Fruit fly (Drosophila melanogaster) whole organism, embryonic: Measurements from ENCODE around the gene CG14837.

Experiments
- Abd-B ChIP-seq: fragments of 200-800 bp; sonication (Bioruptor generic); optimal IDR thresholded peaks from 2 replicates; lab custom pipeline; 2018; ENCODE audit warnings: missing biosample characterization, mild to moderate bottlenecking, missing genetic modification characterization, moderate library complexity
- Atf-2 ChIP-seq: fragments of 200-800 bp; sonication (Bioruptor generic); optimal IDR thresholded peaks from 2 replicates; lab custom pipeline; 2016; ENCODE audit warnings: missing biosample characterization, missing genetic modification characterization
- Awh ChIP-seq: fragments of 200-800 bp; sonication (Bioruptor generic); IDR thresholded peaks from 2 replicates; pipeline ENCODE4, ENCODE4 v1.3.6; 2022; ENCODE audit warnings: missing biosample characterization, missing genetic modification characterization
- BtbVII ChIP-seq: fragments of 200-800 bp; sonication (Bioruptor generic); optimal IDR thresholded peaks from 3 replicates; lab custom pipeline; 2017; ENCODE audit warnings: missing biosample characterization, mild to moderate bottlenecking, missing genetic modification characterization
- CG10431 ChIP-seq: fragments of 200-800 bp; sonication (Bioruptor generic); optimal IDR thresholded peaks from 3 replicates; lab custom pipeline; 2018; ENCODE audit warnings: missing biosample characterization, mild to moderate bottlenecking, missing genetic modification characterization
- CG11560 ChIP-seq: fragments of 200-800 bp; sonication (Bioruptor generic); IDR thresholded peaks from 3 replicates; pipeline ENCODE4 v1.3.6; 2022; ENCODE audit warnings: missing biosample characterization, missing genetic modification characterization
- CG13424 ChIP-seq: fragments of 200-800 bp; sonication (Bioruptor generic); optimal IDR thresholded peaks from 2 replicates; lab custom pipeline; 2019; ENCODE audit warnings: missing biosample characterization, mild to moderate bottlenecking, missing genetic modification characterization, moderate library complexity
- CG13624 ChIP-seq: fragments of 200-800 bp; sonication (Bioruptor generic); optimal IDR thresholded peaks from 2 replicates; lab custom pipeline; 2016; ENCODE audit warnings: missing biosample characterization, missing genetic modification characterization
- CG1602 ChIP-seq: fragments of 200-800 bp; sonication (Bioruptor generic); optimal IDR thresholded peaks from 3 replicates; lab custom pipeline; 2016; ENCODE audit warnings: missing biosample characterization, missing genetic modification characterization
- CG16813 ChIP-seq: fragments of 200-800 bp; sonication (Bioruptor generic); IDR thresholded peaks from 3 replicates; pipeline ENCODE4 v1.3.6; 2022; ENCODE audit warnings: missing biosample characterization, missing genetic modification characterization; ENCODE audit not compliant: partially characterized antibody
- CG16863 ChIP-seq: fragments of 200-800 bp; sonication (Bioruptor generic); optimal IDR thresholded peaks from 3 replicates; lab custom pipeline; 2016; ENCODE audit warnings: missing biosample characterization, missing genetic modification characterization
- CG17328 ChIP-seq: fragments of 200-800 bp; sonication (Bioruptor generic); IDR thresholded peaks from 2 replicates; pipeline ENCODE4 v1.3.6; 2022; ENCODE audit warnings: missing biosample characterization, missing genetic modification characterization
- CG17802 ChIP-seq: fragments of 200-800 bp; sonication (Bioruptor generic); optimal IDR thresholded peaks from 2 replicates; lab custom pipeline; 2018; ENCODE audit warnings: missing biosample characterization, mild to moderate bottlenecking, missing genetic modification characterization, moderate library complexity
- CG17829 ChIP-seq: fragments of 200-800 bp; optimal IDR thresholded peaks from 2 replicates; lab custom pipeline; 2019; ENCODE audit warnings: missing biosample characterization, mild to moderate bottlenecking, missing genetic modification characterization, moderate library complexity
- CG2120 ChIP-seq: fragments of 200-800 bp; sonication (Bioruptor generic); optimal IDR thresholded peaks from 3 replicates; lab custom pipeline; 2016; ENCODE audit warnings: missing biosample characterization, missing genetic modification characterization
- CG2199 ChIP-seq: fragments of 200-800 bp; sonication (Bioruptor generic); IDR thresholded peaks from 3 replicates; pipeline ENCODE4 v1.3.6; 2022; ENCODE audit warnings: missing biosample characterization, missing genetic modification characterization
- CG2712 ChIP-seq: fragments of 200-800 bp; optimal IDR thresholded peaks from 3 replicates; lab custom pipeline; 2019; ENCODE audit warnings: missing biosample characterization, mild to moderate bottlenecking, missing genetic modification characterization, moderate library complexity
- CG3163 ChIP-seq: fragments of 200-800 bp; sonication (Bioruptor generic); optimal IDR thresholded peaks from 3 replicates; lab custom pipeline; 2016; ENCODE audit warnings: missing biosample characterization, missing genetic modification characterization
- CG32772 ChIP-seq: fragments of 200-800 bp; sonication (Bioruptor generic); IDR thresholded peaks from 2 replicates; pipeline ENCODE4 v1.3.6; 2022; ENCODE audit warnings: missing biosample characterization, missing genetic modification characterization
- CG43689 ChIP-seq: fragments of 200-800 bp; sonication (Bioruptor generic); IDR thresholded peaks from 2 replicates; pipeline ENCODE4 v1.3.6; 2022; ENCODE audit warnings: missing biosample characterization, missing genetic modification characterization
- CG6791 ChIP-seq: fragments of 200-800 bp; sonication (Bioruptor generic); IDR thresholded peaks from 3 replicates; pipeline ENCODE4 v1.3.6; 2022; ENCODE audit warnings: missing biosample characterization, missing genetic modification characterization; ENCODE audit not compliant: partially characterized antibody
- CG7556 ChIP-seq: fragments of 200-800 bp; sonication (Bioruptor generic); optimal IDR thresholded peaks from 2 replicates; lab custom pipeline; 2017; ENCODE audit warnings: missing biosample characterization, mild to moderate bottlenecking, missing genetic modification characterization
- CG8281 ChIP-seq: fragments of 200-800 bp; sonication (Bioruptor generic); optimal IDR thresholded peaks from 2 replicates; lab custom pipeline; 2018; ENCODE audit warnings: missing biosample characterization, mild to moderate bottlenecking, missing genetic modification characterization, moderate library complexity
- CG8924 ChIP-seq: fragments of 200-800 bp; optimal IDR thresholded peaks from 3 replicates; lab custom pipeline; 2019; ENCODE audit warnings: missing biosample characterization, mild to moderate bottlenecking, missing genetic modification characterization, moderate library complexity
- CG8944 ChIP-seq: fragments of 200-800 bp; sonication (Bioruptor generic); optimal IDR thresholded peaks from 3 replicates; lab custom pipeline; 2016; ENCODE audit warnings: missing biosample characterization, missing genetic modification characterization
- CG9797 ChIP-seq: fragments of 200-800 bp; sonication (Bioruptor generic); optimal IDR thresholded peaks from 3 replicates; lab custom pipeline; 2018; ENCODE audit warnings: missing biosample characterization, mild to moderate bottlenecking, missing genetic modification characterization
- CTCF ChIP-seq: fragments of 200-800 bp; sonication (Bioruptor generic); optimal IDR thresholded peaks from 2 replicates; lab custom pipeline; 2017; ENCODE audit warnings: missing biosample characterization, mild to moderate bottlenecking, missing genetic modification characterization, moderate library complexity
- Chrac-16 ChIP-seq: fragments of 200-800 bp; sonication (Bioruptor generic); optimal IDR thresholded peaks from 3 replicates; lab custom pipeline; 2016; ENCODE audit warnings: missing biosample characterization, missing genetic modification characterization
- Dad ChIP-seq: fragments of 200-800 bp; sonication (Bioruptor generic); optimal IDR thresholded peaks from 3 replicates; lab custom pipeline; 2016; ENCODE audit warnings: missing biosample characterization, missing genetic modification characterization
- Gsc ChIP-seq: fragments of 200-800 bp; sonication (Bioruptor generic); IDR thresholded peaks from 2 replicates; pipeline ENCODE4 v1.3.6; 2022; ENCODE audit warnings: missing biosample characterization, missing genetic modification characterization
- Hr51 ChIP-seq, 2 experiments: fragments of 200-800 bp; sonication (Bioruptor generic); optimal IDR thresholded peaks; 2 replicates in 1 of 2; 3 replicates in 1 of 2; lab custom pipeline; 2016 to 2018; ENCODE audit warnings: missing biosample characterization in 2 of 2, missing genetic modification characterization in 2 of 2, mild to moderate bottlenecking in 1 of 2, moderate library complexity in 1 of 2
- Oaz ChIP-seq: fragments of 200-800 bp; sonication (Bioruptor generic); IDR thresholded peaks from 2 replicates; pipeline ENCODE4 v1.3.6; 2022; ENCODE audit warnings: missing biosample characterization, missing genetic modification characterization
- Pdp1 ChIP-seq, 2 experiments: fragments of 200-800 bp; sonication (Bioruptor generic); optimal IDR thresholded peaks; 3 replicates each; lab custom pipeline; 2016; ENCODE audit warnings: missing biosample characterization in 2 of 2, missing genetic modification characterization in 2 of 2, mild to moderate bottlenecking in 1 of 2, moderate library complexity in 1 of 2
- Scr ChIP-seq: fragments of 200-800 bp; sonication (Bioruptor generic); IDR thresholded peaks from 2 replicates; pipeline ENCODE4 v1.3.6; 2022; ENCODE audit warnings: missing biosample characterization, missing genetic modification characterization; ENCODE audit not compliant: partially characterized antibody
- Ssrp ChIP-seq: fragments of 200-800 bp; sonication (Bioruptor generic); optimal IDR thresholded peaks from 2 replicates; lab custom pipeline; 2018; ENCODE audit warnings: missing biosample characterization, mild to moderate bottlenecking, missing genetic modification characterization, moderate library complexity
- Xbp1 ChIP-seq: fragments of 200-800 bp; sonication (Bioruptor generic); optimal IDR thresholded peaks from 3 replicates; lab custom pipeline; 2016; ENCODE audit warnings: missing biosample characterization, mild to moderate bottlenecking, missing genetic modification characterization
- ato ChIP-seq: fragments of 200-800 bp; sonication (Bioruptor generic); IDR thresholded peaks from 2 replicates; pipeline ENCODE4 v1.3.6; 2022; ENCODE audit warnings: missing biosample characterization, missing genetic modification characterization; ENCODE audit not compliant: partially characterized antibody
- dmrt99B ChIP-seq: fragments of 200-800 bp; sonication (Bioruptor generic); optimal IDR thresholded peaks from 2 replicates; lab custom pipeline; 2018; ENCODE audit warnings: missing biosample characterization, mild to moderate bottlenecking, missing genetic modification characterization, moderate library complexity
- eve ChIP-seq, 2 experiments: fragments of >200 bp; optimal IDR thresholded peaks; 2 replicates each; lab custom pipeline; 2017; ENCODE audit warnings: missing biosample characterization in 2 of 2, missing genetic modification characterization in 2 of 2
- exex ChIP-seq: fragments of 200-800 bp; sonication (Bioruptor generic); optimal IDR thresholded peaks from 4 replicates; lab custom pipeline; 2018; ENCODE audit warnings: missing biosample characterization, mild to moderate bottlenecking, missing genetic modification characterization, moderate library complexity
- grau ChIP-seq: fragments of 200-800 bp; optimal IDR thresholded peaks from 3 replicates; lab custom pipeline; 2019; ENCODE audit warnings: missing biosample characterization, mild to moderate bottlenecking, missing genetic modification characterization, moderate library complexity
- gro ChIP-seq: fragments of 200-800 bp; sonication (Bioruptor generic); optimal IDR thresholded peaks from 2 replicates; lab custom pipeline; 2016; ENCODE audit warnings: missing biosample characterization, missing genetic modification characterization
- lov ChIP-seq, 2 experiments: fragments of 200-800 bp in 1 of 2; fragments of >200 bp in 1 of 2; sonication (Bioruptor generic) in 1 of 2; IDR thresholded peaks in 1 of 2; optimal IDR thresholded peaks in 1 of 2; 2 replicates in 1 of 2; 3 replicates in 1 of 2; pipeline versions ENCODE4 v1.3.6 to Lab custom; 2017 to 2022; ENCODE audit warnings: missing biosample characterization in 1 of 2, missing genetic modification characterization in 1 of 2
- luna ChIP-seq: fragments of 200-800 bp; sonication (Bioruptor generic); optimal IDR thresholded peaks from 2 replicates; lab custom pipeline; 2016; ENCODE audit warnings: missing biosample characterization, missing genetic modification characterization
- mam ChIP-seq: fragments of 200-800 bp; sonication (Bioruptor generic); optimal IDR thresholded peaks from 3 replicates; lab custom pipeline; 2016; ENCODE audit warnings: missing biosample characterization, missing genetic modification characterization
- phol ChIP-seq: fragments of 200-800 bp; sonication (Bioruptor generic); optimal IDR thresholded peaks from 3 replicates; lab custom pipeline; 2018; ENCODE audit warnings: missing biosample characterization, mild to moderate bottlenecking, missing genetic modification characterization, moderate library complexity
- pros ChIP-seq: fragments of 200-800 bp; sonication (Bioruptor generic); optimal IDR thresholded peaks from 3 replicates; lab custom pipeline; 2019; ENCODE audit warnings: missing biosample characterization, mild to moderate bottlenecking, missing genetic modification characterization, moderate library complexity
- sim ChIP-seq: fragments of 200-800 bp; sonication (Bioruptor generic); IDR thresholded peaks from 2 replicates; pipeline ENCODE4 v1.3.6; 2022; ENCODE audit warnings: missing biosample characterization, missing genetic modification characterization
- vfl ChIP-seq: fragments of 200-800 bp; sonication (Bioruptor generic); optimal IDR thresholded peaks from 2 replicates; lab custom pipeline; 2016; ENCODE audit warnings: missing biosample characterization, missing genetic modification characterization
- zfh2 ChIP-seq: fragments of 200-800 bp; sonication (Bioruptor generic); optimal IDR thresholded peaks from 2 replicates; lab custom pipeline; 2016; ENCODE audit warnings: missing biosample characterization, missing genetic modification characterization

Gene CG14837

DNA sequence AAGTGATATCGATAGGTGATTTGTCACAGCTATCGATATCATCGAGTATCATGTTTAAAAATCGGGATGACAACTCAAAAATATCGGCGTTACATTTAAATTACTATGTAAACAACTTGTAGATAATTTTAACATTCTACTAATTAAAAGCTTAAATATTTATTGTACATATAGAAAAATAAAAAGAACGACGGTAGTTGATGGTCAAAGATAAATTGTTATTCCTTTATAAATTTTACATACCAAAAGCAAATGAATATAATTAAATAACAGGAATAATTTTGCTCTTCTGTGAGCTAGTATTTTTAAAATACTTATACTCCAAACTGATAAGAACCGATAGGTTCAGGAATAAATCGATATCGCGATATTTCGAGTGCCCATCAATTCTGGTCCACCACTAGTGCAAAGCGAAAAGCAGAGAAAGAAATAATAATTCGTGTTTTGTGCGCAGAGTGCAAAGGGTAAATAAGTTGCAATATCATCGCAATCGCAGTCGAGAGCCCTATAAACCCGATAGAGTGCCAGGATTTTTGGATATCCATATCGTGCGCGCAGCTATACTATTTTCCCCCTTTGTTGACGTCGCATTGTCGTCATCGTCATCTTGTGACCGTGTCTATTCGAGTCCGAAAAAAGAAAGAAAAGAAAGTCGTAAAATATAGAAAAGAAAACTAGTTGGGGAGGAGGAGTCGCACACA is 31.3 kb downstream of the CG14837 start, which contains the start of gene lqf (continued):
- TF ChIP-seq CG17328 (GFP tag; lab: Robert Waterston, UW) (no peak), zfh2 (GFP tag; lab: Kevin White, UChicago) (no peak), CG9797 (GFP tag; lab: Kevin White, UChicago) (peak; percentile 31), CG8281 (tag; lab: Kevin White, UChicago) (no peak), CG32772 (no peak), CG43689 (GFP tag; lab: Robert Waterston, UW) (no peak), CG17802 (tag; lab: Kevin White, UChicago) (no peak), Abd-B (GFP tag; lab: Kevin White, UChicago) (peak; percentile 18), CG10431 (GFP tag; lab: Kevin White, UChicago) (no peak), Gsc (GFP tag; lab: Robert Waterston, UW) (no peak), vfl (no peak), sim (GFP tag; lab: Robert Waterston, UW) (no peak), CG16813 (GFP tag; lab: Robert Waterston, UW) (peak; percentile 93), CG3163 (GFP tag; lab: Kevin White, UChicago) (no peak), CG17829 (tag; lab: Kevin White, UChicago) (peak; percentile 17), Ssrp (tag; lab: Kevin White, UChicago) (no peak), CG13424 (tag; lab: Kevin White, UChicago) (peak; percentile 38), lov (optimal IDR thresholded peaks at IDR 0.05; lab: Kevin White, UChicago) (no peak), lov (GFP tag; IDR thresholded peaks at IDR 0.05; lab: Robert Waterston, UW) (no peak), Atf-2 (GFP tag; lab: Kevin White, UChicago) (no peak), pros (GFP tag; lab: Kevin White, UChicago) (no peak), Oaz (no peak), Xbp1 (GFP tag; lab: Kevin White, UChicago) (no peak), CG8924 (tag; lab: Kevin White, UChicago) (no peak), Pdp1 (GFP tag; optimal IDR thresholded peaks at IDR 0.05; lab: Kevin White, UChicago) (no peak), Scr (GFP tag; lab: Robert Waterston, UW) (peak; percentile 92), exex (no peak), mam (GFP tag; lab: Kevin White, UChicago) (no peak), phol (peak; percentile 51), CG7556 (peak; percentile 30), CG1602 (no peak), gro (GFP tag; lab: Kevin White, UChicago) (no peak), CG2199 (GFP tag; lab: Robert Waterston, UW) (no peak), CG2712 (tag; lab: Kevin White, UChicago) (peak; percentile 48), Dad (GFP tag; lab: Kevin White, UChicago) (no peak), CG6791 (GFP tag; lab: Robert Waterston, UW) (peak; percentile 74), CG8944 (GFP tag; lab: Kevin White, UChicago) (no peak), Hr51 (GFP tag; optimal IDR thresholded peaks at IDR 0.05; lab: Kevin White, UChicago) (no peak), dmrt99B (tag; lab: Kevin White, UChicago) (no peak), eve (GFP tag; optimal IDR thresholded peaks at IDR 0.05; lab: Kevin White, UChicago) (no peak), ato (GFP tag; lab: Robert Waterston, UW) (peak; percentile 76), CTCF (GFP tag; lab: Kevin White, UChicago) (peak; percentile 38), BtbVII (GFP tag; lab: Kevin White, UChicago) (no peak), grau (tag; lab: Kevin White, UChicago) (peak; percentile 35), Awh (no peak), Chrac-16 (GFP tag; lab: Kevin White, UChicago) (no peak), CG11560 (no peak), luna (no peak), CG2120 (GFP tag; lab: Kevin White, UChicago) (peak; percentile 40), CG13624 (GFP tag; lab: Kevin White, UChicago) (no peak), CG16863 (GFP tag; lab: Kevin White, UChicago) (no peak)
